Fruit fly (Drosophila melanogaster): ENCODE data around the gene cv-d.

cv-d gene

DNA sequence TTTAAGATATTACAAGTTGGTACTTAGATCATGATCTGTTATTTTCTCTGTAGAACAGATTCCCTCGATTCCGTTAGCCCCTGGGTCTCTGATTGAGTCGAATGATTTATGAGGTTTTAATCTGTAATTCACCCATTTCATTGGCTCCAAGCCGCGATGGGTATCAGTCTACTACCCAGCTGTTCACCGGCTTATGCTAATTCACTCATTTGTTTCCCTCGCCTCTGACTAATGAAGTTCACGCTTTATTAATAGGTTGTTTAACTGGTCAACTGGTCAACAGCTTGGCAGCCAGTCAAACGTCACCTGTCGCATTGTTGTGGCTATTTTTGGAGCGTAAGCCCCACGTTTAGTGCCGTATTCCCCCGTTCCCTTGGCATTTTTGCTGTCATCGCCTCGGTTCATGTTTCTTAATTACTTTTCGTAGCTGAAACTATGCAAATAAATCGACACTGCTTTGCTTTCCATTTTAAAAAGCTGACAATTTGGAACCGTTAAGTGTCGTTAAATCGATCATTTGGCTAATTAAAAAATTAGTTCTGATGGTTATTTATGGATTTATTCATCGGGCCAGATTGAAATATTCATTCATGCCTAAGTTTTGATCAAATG, 19.6 kb upstream of the cv-d start (continued):
- TF ChIP-seq ap (GFP tag; IDR thresholded peaks at IDR 0.05) (no peak), CG2712 (tag; optimal IDR thresholded peaks at IDR 0.05) (no peak), Dip3 (GFP tag; optimal IDR thresholded peaks at IDR 0.05) (no peak), NFAT (GFP tag; IDR thresholded peaks at IDR 0.05) (no peak), CG7271 (tag; optimal IDR thresholded peaks at IDR 0.05) (no peak), CG1529 (GFP tag; optimal IDR thresholded peaks at IDR 0.05) (no peak), gro (GFP tag; optimal IDR thresholded peaks at IDR 0.05) (peak; percentile 67), CG10209 (GFP tag; optimal IDR thresholded peaks at IDR 0.05) (no peak), chinmo (GFP tag; IDR thresholded peaks at IDR 0.05; ENCODE audit: partially characterized antibody) (0 out of 4 replicates have a peak, but pooled peaks have one; percentile 18), Med (GFP tag) (no peak), fd64A (GFP tag; optimal IDR thresholded peaks at IDR 0.05) (no peak), Tbp (GFP tag; optimal IDR thresholded peaks at IDR 0.05) (no peak), CG8290 (GFP tag; optimal IDR thresholded peaks at IDR 0.05) (no peak), CG8290 (tag; optimal IDR thresholded peaks at IDR 0.05) (no peak), Atf6 (GFP tag; IDR thresholded peaks at IDR 0.05) (no peak)

DNA sequence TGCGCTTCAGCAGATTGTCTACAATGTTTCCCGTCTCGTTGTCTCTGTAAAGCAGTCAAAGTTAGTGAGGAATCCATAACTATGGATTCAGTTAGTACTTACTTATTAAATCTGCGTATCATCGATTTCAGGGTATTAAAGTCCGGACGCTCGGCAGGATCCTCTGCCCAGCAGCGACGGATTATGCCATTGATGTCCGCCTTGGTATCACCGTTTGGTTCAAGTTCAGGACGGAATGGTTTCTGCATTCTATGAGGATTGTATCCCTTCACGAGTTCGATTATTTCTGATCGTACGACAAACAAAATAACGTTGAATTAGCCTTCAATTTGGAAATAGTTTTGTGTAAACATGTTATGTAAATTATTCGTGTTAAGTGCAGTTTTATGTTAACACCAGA, 6.5 kb upstream of the cv-d start, which contains the start of gene CG9632:
CG9632 (plus strand) TSS at position 301 of the 400 bp plus-strand sequence.
- TF ChIP-seq abd-A (tag; optimal IDR thresholded peaks at IDR 0.05), result no peak
- no peak for TF ChIP-seq ara (GFP tag; IDR thresholded peaks at IDR 0.05)
- TF ChIP-seq CG12769 (tag; optimal IDR thresholded peaks at IDR 0.05), result no peak
- TF ChIP-seq CG2712 (tag; optimal IDR thresholded peaks at IDR 0.05), result no peak
- no peak for TF ChIP-seq D19B (GFP tag; optimal IDR thresholded peaks at IDR 0.05)
- TF ChIP-seq Usf (GFP tag; optimal IDR thresholded peaks at IDR 0.05), result no peak
- TF ChIP-seq mld (GFP tag; IDR thresholded peaks at IDR 0.05; ENCODE audit: partially characterized antibody), result no peak
- TF ChIP-seq insv (GFP tag; optimal IDR thresholded peaks at IDR 0.05), result no peak
- TF ChIP-seq Hr3 (GFP tag; optimal IDR thresholded peaks at IDR 0.05), result no peak
- TF ChIP-seq CG30020 (tag; optimal IDR thresholded peaks at IDR 0.05), result no peak
- TF ChIP-seq Stat92E (GFP tag; optimal IDR thresholded peaks at IDR 0.05), result no peak
- TF ChIP-seq Hmr (GFP tag; optimal IDR thresholded peaks at IDR 0.05), result no peak
- TF ChIP-seq CG15269 (tag; optimal IDR thresholded peaks at IDR 0.05), result no peak
- TF ChIP-seq CG15696 (tag; optimal IDR thresholded peaks at IDR 0.05), result no peak

- TF ChIP-seq CG4424 (GFP tag; optimal IDR thresholded peaks at IDR 0.05) (no peak), Hsf (GFP tag; optimal IDR thresholded peaks at IDR 0.05) (peak; percentile 25), sob (GFP tag; IDR thresholded peaks at IDR 0.05) (0 out of 2 replicates have a peak, but pooled peaks have one; percentile 20), MESR4 (GFP tag; optimal IDR thresholded peaks at IDR 0.05) (peak; percentile 82), CG13624 (GFP tag; optimal IDR thresholded peaks at IDR 0.05) (no peak), CG6689 (GFP tag; IDR thresholded peaks at IDR 0.05) (no peak), Spps (tag; optimal IDR thresholded peaks at IDR 0.05) (no peak), trem (tag; optimal IDR thresholded peaks at IDR 0.05) (peak; percentile 83), Med (GFP tag) (peak; percentile 81), fd64A (GFP tag; optimal IDR thresholded peaks at IDR 0.05) (no peak), Stat92E (GFP tag; optimal IDR thresholded peaks at IDR 0.05) (peak in 1 of 3 experiments; percentile 29), CG8478 (optimal IDR thresholded peaks at IDR 0.05) (no peak), stwl (tag; optimal IDR thresholded peaks at IDR 0.05) (peak; percentile 52), CG18476 (GFP tag; optimal IDR thresholded peaks at IDR 0.05) (no peak), Ptx1 (GFP tag; IDR thresholded peaks at IDR 0.05) (no peak), hkb (optimal IDR thresholded peaks at IDR 0.05) (peak; percentile 11), hkb (GFP tag; IDR thresholded peaks at IDR 0.05) (no peak), sna (GFP tag; IDR thresholded peaks at IDR 0.05; ENCODE audit: partially characterized antibody) (no peak), ap (GFP tag; IDR thresholded peaks at IDR 0.05) (no peak), pum (GFP tag; optimal IDR thresholded peaks at IDR 0.05) (no peak), CG14441 (GFP tag; IDR thresholded peaks at IDR 0.05) (no peak), CG11456 (GFP tag; IDR thresholded peaks at IDR 0.05) (no peak), kah (GFP tag; optimal IDR thresholded peaks at IDR 0.05) (no peak), CG17186 (GFP tag; optimal IDR thresholded peaks at IDR 0.05) (peak; percentile 57)
Observed at dm6 chr3R:15857189-15857767, 3.9 kb upstream of the cv-d start, which contains the start of gene Hmt-1. Gene Hmt-1 (minus strand): TSS chr3R:15857470.
